Worm (Caenorhabditis elegans): ENCODE results near the gene F57G8.7.

F57G8.7 gene

DNA sequence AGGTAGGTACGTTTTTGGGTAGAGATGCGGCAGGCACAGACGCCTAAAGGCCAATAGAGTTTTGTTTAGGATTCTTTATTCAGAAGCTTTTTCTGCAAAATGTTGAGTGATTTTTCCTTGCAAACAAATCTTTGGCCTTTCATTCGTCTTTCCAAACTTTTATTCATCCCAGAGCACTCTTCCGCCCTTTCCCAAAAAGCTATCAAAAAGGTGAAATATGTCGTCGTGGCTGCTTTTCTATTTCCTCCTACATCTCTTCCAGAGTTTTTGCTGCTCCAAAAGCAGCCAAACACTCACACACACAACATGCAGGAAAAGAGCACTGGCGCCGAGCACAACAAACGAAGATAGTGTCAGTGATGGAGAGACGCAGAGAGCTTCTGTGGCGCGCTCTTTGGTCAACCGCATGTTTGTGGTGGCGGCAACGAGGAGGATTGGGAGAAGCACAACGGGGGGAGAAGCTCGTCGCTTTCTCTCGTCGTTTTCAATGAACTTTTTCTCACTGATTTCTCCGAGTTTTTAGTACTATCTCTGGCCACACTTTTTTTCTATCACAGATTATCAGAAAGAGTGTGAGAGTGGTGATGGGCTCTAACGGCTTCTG, 21.9 kb downstream of the F57G8.7 start (continued):
- TF ChIP-seq efl-1 (optimal IDR thresholded peaks at IDR 0.05) (peak; percentile 42 to 43), efl-1 (GFP tag; optimal IDR thresholded peaks at IDR 0.05 in 1 of 2) (peak; percentile 30 to 89), rnt-1 (tag; optimal IDR thresholded peaks at IDR 0.05) (peak; percentile 87), nhr-71 (tag; optimal IDR thresholded peaks at IDR 0.05) (peak; percentile 69), hlh-17 (GFP tag; optimal IDR thresholded peaks at IDR 0.05; ENCODE audit: borderline replicate concordance) (no peak), snu-23 (GFP tag; optimal IDR thresholded peaks at IDR 0.05) (peak; percentile 48), unc-86 (tag; optimal IDR thresholded peaks at IDR 0.05) (peak; percentile 39), lin-14 (GFP tag; optimal IDR thresholded peaks at IDR 0.05) (peak; percentile 89), pax-3 (tag; optimal IDR thresholded peaks at IDR 0.05) (peak; percentile 22), lin-35 (GFP tag; optimal IDR thresholded peaks at IDR 0.05) (peak; percentile 46 to 51), nhr-76 (tag; optimal IDR thresholded peaks at IDR 0.05) (no peak)

ce11 chrV:16351757-16352156, 22.8 kb downstream of the F57G8.7 start:
- TF ChIP-seq snpc-4 (tag; optimal IDR thresholded peaks at IDR 0.05) = peak; percentile 85
- no peak for TF ChIP-seq dpl-1 (GFP tag; optimal IDR thresholded peaks at IDR 0.05)

DNA sequence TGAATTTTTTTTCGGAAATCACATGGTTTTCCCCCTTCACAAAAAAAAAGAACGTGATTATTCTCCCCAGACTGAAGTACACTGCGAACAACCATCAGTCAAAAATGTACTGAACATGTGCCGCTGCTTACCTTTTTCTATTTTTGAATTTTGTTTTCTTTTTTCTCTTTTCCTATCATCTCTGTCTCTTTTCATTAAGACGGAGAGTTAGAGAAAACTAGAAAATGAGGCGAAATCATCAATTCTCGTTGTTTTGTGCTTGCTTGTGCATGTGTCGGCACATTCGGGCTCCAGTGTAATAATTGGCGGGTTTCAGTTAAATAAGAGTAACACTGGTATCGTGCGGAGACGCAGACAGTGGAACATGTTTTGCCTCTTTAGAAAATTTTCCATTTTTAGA, 23.3 kb downstream of the F57G8.7 start:
- peak; percentile 39 for TF ChIP-seq mep-1 (tag; optimal IDR thresholded peaks at IDR 0.05)
- TF ChIP-seq lsy-2 (tag; optimal IDR thresholded peaks at IDR 0.05) = peak in 1 of 2 experiments; percentile 44
- peak in 1 of 2 experiments; percentile 50 for TF ChIP-seq mdl-1 (tag; optimal IDR thresholded peaks at IDR 0.05)
- no peak for TF ChIP-seq blmp-1 (tag; optimal IDR thresholded peaks at IDR 0.05)
- TF ChIP-seq dsc-1 (tag; optimal IDR thresholded peaks at IDR 0.05) = peak; percentile 51
- 0 out of 2 replicates have a peak, but pooled peaks have one; percentile 28 for TF ChIP-seq nhr-19 (GFP tag; conservative IDR thresholded peaks at IDR 0.05)
- TF ChIP-seq lin-14 (GFP tag; optimal IDR thresholded peaks at IDR 0.05) = peak; percentile 72
- peak in 1 of 3 experiments; percentile 13 for TF ChIP-seq dpl-1 (GFP tag; optimal IDR thresholded peaks at IDR 0.05)
- no peak for TF ChIP-seq nhr-11 (tag; optimal IDR thresholded peaks at IDR 0.05)
- TF ChIP-seq C34B4.2 (tag; optimal IDR thresholded peaks at IDR 0.05) = no peak
- peak; percentile 36 for TF ChIP-seq nhr-85 (tag)
- TF ChIP-seq nhr-71 (tag; optimal IDR thresholded peaks at IDR 0.05) = peak; percentile 58
- peak; percentile 14 for TF ChIP-seq lin-39 (tag; optimal IDR thresholded peaks at IDR 0.05)
- TF ChIP-seq snu-23 (GFP tag; optimal IDR thresholded peaks at IDR 0.05) = peak; percentile 34
- peak; percentile 43 for TF ChIP-seq nhr-20 (tag; optimal IDR thresholded peaks at IDR 0.05)
- no peak for TF ChIP-seq elt-2 (tag; optimal IDR thresholded peaks at IDR 0.05)
- peak; percentile 67 for TF ChIP-seq rnt-1 (tag; optimal IDR thresholded peaks at IDR 0.05)
- TF ChIP-seq tbx-2 (tag; optimal IDR thresholded peaks at IDR 0.05) = no peak
- peak; percentile 15 to 25 for TF ChIP-seq efl-1 (optimal IDR thresholded peaks at IDR 0.05)
- TF ChIP-seq efl-1 (GFP tag; optimal IDR thresholded peaks at IDR 0.05 in 1 of 2) = peak; percentile 9 to 90
- TF ChIP-seq unc-62 (GFP tag; optimal IDR thresholded peaks at IDR 0.05) = no peak
- TF ChIP-seq egl-27 (tag; optimal IDR thresholded peaks at IDR 0.05) = no peak
- TF ChIP-seq xbp-1 (tag; optimal IDR thresholded peaks at IDR 0.05) = no peak
- TF ChIP-seq C16A3.4 (tag; optimal IDR thresholded peaks at IDR 0.05) = peak; percentile 12
- TF ChIP-seq fkh-8 (tag; optimal IDR thresholded peaks at IDR 0.05) = no peak
- no peak for TF ChIP-seq unc-130 (tag; optimal IDR thresholded peaks at IDR 0.05)
- peak in 1 of 2 experiments; percentile 61 for TF ChIP-seq lin-35 (GFP tag; optimal IDR thresholded peaks at IDR 0.05)
- TF ChIP-seq skn-1 (tag; optimal IDR thresholded peaks at IDR 0.05) = peak; percentile 28
- no peak for TF ChIP-seq fkh-4 (tag; optimal IDR thresholded peaks at IDR 0.05; ENCODE audit: borderline replicate concordance)

- TF ChIP-seq hlh-17 (GFP tag; optimal IDR thresholded peaks at IDR 0.05; ENCODE audit: borderline replicate concordance) (no peak), aha-1 (tag; optimal IDR thresholded peaks at IDR 0.05) (no peak), xbp-1 (tag; optimal IDR thresholded peaks at IDR 0.05) (no peak), nhr-237 (tag; optimal IDR thresholded peaks at IDR 0.05) (no peak), nhr-12 (tag; optimal IDR thresholded peaks at IDR 0.05) (no peak), nhr-90 (tag; optimal IDR thresholded peaks at IDR 0.05; ENCODE audit: poor library complexity) (no peak), nhr-77 (tag; optimal IDR thresholded peaks at IDR 0.05) (no peak), mef-2 (tag; optimal IDR thresholded peaks at IDR 0.05) (no peak), F16B12.6 (tag; optimal IDR thresholded peaks at IDR 0.05) (no peak), snu-23 (GFP tag; optimal IDR thresholded peaks at IDR 0.05) (peak; percentile 18), sptf-1 (tag; optimal IDR thresholded peaks at IDR 0.05) (no peak), lir-3 (tag; optimal IDR thresholded peaks at IDR 0.05; ENCODE audit: poor library complexity) (no peak), C04F5.9 (tag; optimal IDR thresholded peaks at IDR 0.05) (no peak), unc-98 (GFP tag; IDR thresholded peaks at IDR 0.05) (no peak), fkh-8 (tag; optimal IDR thresholded peaks at IDR 0.05) (no peak), pag-3 (tag; optimal IDR thresholded peaks at IDR 0.05; ENCODE audit: borderline replicate concordance, insufficient read depth) (no peak), swsn-7 (tag; optimal IDR thresholded peaks at IDR 0.05) (no peak)
Measured at ce11 chrV:16354675-16355074, 25.7 kb downstream of the F57G8.7 start.

Data from whole organism, L1 larva.